Worm (Caenorhabditis elegans): Measurements from ENCODE around the gene rnh-1.0.

The rnh-1.0 gene

DNA sequence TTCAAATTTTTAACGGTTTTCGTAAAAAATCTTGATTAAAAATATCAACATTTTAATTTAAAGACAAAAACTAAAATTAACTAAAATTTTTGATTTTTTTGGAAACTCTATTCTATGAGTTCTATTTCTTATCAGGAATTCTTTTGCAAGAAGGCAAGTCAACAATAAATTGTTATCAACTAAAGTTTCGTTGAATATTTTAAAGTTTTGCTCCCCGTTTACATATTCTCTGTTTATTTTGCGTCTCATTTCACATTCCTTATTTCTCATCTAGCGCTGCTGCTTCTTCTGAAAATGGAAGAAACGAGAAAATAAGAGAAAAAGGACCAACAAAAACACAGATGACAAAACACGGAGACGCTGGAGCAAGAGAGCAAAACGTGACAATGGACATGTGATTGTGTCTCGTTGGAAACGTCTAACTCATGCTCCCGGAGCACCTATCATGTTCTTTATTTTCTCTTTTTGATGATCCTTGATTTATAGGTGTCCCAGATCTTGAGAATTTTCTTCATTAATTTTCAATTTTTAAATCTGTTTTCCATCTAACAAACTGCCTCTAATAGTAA, 25.5 kb downstream of the rnh-1.0 start:
- TF ChIP-seq unc-55 (GFP tag; optimal IDR thresholded peaks at IDR 0.05) (no peak), fkh-6 (tag; optimal IDR thresholded peaks at IDR 0.05) (no peak), elt-2 (tag; optimal IDR thresholded peaks at IDR 0.05) (peak; percentile 74)

DNA sequence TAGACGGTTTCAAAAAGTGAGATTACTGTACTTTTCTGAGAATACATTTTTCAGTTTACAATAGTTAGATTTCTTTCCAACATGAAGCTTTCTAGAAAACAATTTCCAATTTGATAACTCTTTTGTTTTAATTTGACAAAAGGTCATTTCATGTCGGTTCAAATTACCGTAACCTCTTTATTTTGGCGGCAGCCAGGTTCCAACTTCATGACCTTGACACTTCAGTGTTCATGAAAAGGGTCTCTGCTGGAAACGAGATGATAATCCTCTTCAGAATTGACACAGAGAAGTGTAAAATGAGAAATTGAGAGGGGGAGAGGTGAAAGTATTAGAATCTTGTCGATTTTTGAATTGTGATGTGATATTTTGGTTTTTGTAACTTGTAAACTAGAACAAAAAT, 26.4 kb downstream of the rnh-1.0 start:
- no peak for TF ChIP-seq C08G9.2 (tag; optimal IDR thresholded peaks at IDR 0.05)
- no peak for TF ChIP-seq sdc-2 (tag; optimal IDR thresholded peaks at IDR 0.05)
- TF ChIP-seq ceh-6 (GFP tag; optimal IDR thresholded peaks at IDR 0.05) = no peak
- TF ChIP-seq ceh-30 (tag; optimal IDR thresholded peaks at IDR 0.05) = no peak
- no peak for TF ChIP-seq lin-11 (tag; optimal IDR thresholded peaks at IDR 0.05)
- TF ChIP-seq unc-86 (tag; optimal IDR thresholded peaks at IDR 0.05) = no peak
- no peak for TF ChIP-seq ceh-22 (tag; optimal IDR thresholded peaks at IDR 0.05)
- no peak for TF ChIP-seq rnt-1 (tag; optimal IDR thresholded peaks at IDR 0.05)
- no peak for TF ChIP-seq nfya-1 (tag; optimal IDR thresholded peaks at IDR 0.05)
- no peak for TF ChIP-seq gmeb-2 (tag; optimal IDR thresholded peaks at IDR 0.05)
- no peak for TF ChIP-seq fax-1 (tag; optimal IDR thresholded peaks at IDR 0.05)
- TF ChIP-seq Y22D7AL.16 (tag; optimal IDR thresholded peaks at IDR 0.05) = no peak
- TF ChIP-seq syd-9 (tag; optimal IDR thresholded peaks at IDR 0.05) = no peak
- TF ChIP-seq pha-4 (tag; optimal IDR thresholded peaks at IDR 0.05) = no peak

DNA sequence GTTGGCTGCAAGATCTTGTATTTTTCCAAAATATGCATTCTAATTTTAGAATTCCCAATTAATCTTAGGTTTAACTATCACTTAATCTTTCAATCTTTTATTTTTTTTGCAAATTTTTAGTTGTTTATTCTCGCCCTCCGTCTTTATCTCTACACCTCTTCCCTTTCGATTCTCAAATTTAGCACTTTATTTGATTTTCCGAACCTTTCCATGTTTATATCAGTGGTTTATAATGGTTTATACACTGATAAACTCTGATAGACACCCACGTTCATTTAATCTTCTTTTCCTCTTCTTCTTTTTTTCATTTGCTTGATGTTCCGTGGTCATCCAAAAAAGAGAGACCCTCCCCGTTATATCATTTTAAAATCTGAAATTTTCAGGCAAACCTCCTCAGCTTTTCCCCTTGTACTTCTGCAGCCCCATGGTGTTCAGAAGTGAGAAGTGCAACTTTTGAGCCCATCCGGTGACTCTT, 27.3 kb downstream of the rnh-1.0 start, which contains the start of the genes nsy-1 and F59A6.13:
nsy-1 (plus strand) TSS at position 377 of the 475 bp plus-strand sequence.
F59A6.13 (plus strand) TSS at position 425 of the 475 bp plus-strand sequence.
- TF ChIP-seq ceh-19 (GFP tag; optimal IDR thresholded peaks at IDR 0.05) (no peak), elt-4 (tag; optimal IDR thresholded peaks at IDR 0.05) (no peak), odd-2 (tag; optimal IDR thresholded peaks at IDR 0.05) (no peak), elt-2 (tag; optimal IDR thresholded peaks at IDR 0.05) (no peak), unc-42 (tag; optimal IDR thresholded peaks at IDR 0.05) (no peak), F13H6.1 (tag; optimal IDR thresholded peaks at IDR 0.05) (no peak), gmeb-2 (tag; optimal IDR thresholded peaks at IDR 0.05) (no peak), T23F11.4 (GFP tag; optimal IDR thresholded peaks at IDR 0.05) (no peak), C38D4.7 (GFP tag; optimal IDR thresholded peaks at IDR 0.05) (no peak), ztf-16 (tag; optimal IDR thresholded peaks at IDR 0.05) (no peak), pqm-1 (tag; optimal IDR thresholded peaks at IDR 0.05) (no peak), K09A11.1 (tag; optimal IDR thresholded peaks at IDR 0.05; ENCODE audit: insufficient read depth) (no peak), lin-11 (tag; optimal IDR thresholded peaks at IDR 0.05) (no peak), ceh-24 (tag; optimal IDR thresholded peaks at IDR 0.05) (no peak), pat-9 (tag; optimal IDR thresholded peaks at IDR 0.05) (no peak), ceh-45 (GFP tag; IDR thresholded peaks at IDR 0.05) (no peak), hlh-6 (tag; optimal IDR thresholded peaks at IDR 0.05) (no peak)

DNA sequence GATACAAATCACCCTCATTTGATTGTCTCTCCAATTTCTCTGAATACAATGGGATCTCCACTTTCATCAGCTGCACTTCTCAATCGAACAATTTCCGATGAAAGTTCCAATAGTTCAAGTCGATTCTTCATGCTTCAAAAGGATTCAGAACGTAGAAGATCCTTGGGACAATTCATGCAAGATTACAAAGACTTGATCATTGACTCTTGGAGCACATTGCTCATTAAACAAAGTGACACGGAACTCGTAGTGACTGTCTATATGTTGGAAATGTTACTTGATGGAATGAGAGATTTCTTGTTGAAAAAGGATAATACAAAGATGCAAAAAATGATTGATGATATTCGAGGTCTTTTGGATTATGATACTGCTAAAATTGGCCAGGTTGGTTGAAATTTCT, 32.8 kb downstream of the rnh-1.0 start:
- TF ChIP-seq fax-1 (tag; optimal IDR thresholded peaks at IDR 0.05) (no peak), hlh-13 (GFP tag; optimal IDR thresholded peaks at IDR 0.05) (no peak), eyg-1 (tag; optimal IDR thresholded peaks at IDR 0.05) (no peak), hlh-8 (tag; optimal IDR thresholded peaks at IDR 0.05) (no peak), ceh-45 (GFP tag; IDR thresholded peaks at IDR 0.05) (no peak), ceh-30 (tag; optimal IDR thresholded peaks at IDR 0.05) (no peak), odd-2 (tag; optimal IDR thresholded peaks at IDR 0.05) (no peak), ets-4 (tag; optimal IDR thresholded peaks at IDR 0.05) (no peak), C08G9.2 (tag; optimal IDR thresholded peaks at IDR 0.05) (no peak), mec-3 (tag; optimal IDR thresholded peaks at IDR 0.05; ENCODE audit: borderline replicate concordance) (no peak), elt-2 (tag; optimal IDR thresholded peaks at IDR 0.05) (no peak), hlh-15 (tag; optimal IDR thresholded peaks at IDR 0.05) (no peak), dmd-4 (tag; optimal IDR thresholded peaks at IDR 0.05; ENCODE audit: borderline replicate concordance) (no peak), nhr-11 (tag; optimal IDR thresholded peaks at IDR 0.05) (no peak), sox-4 (tag; optimal IDR thresholded peaks at IDR 0.05) (no peak)

All from whole organism, late embryonic.